Fruit fly (Drosophila melanogaster): ENCODE measurements around the gene Whamy.

DNA sequence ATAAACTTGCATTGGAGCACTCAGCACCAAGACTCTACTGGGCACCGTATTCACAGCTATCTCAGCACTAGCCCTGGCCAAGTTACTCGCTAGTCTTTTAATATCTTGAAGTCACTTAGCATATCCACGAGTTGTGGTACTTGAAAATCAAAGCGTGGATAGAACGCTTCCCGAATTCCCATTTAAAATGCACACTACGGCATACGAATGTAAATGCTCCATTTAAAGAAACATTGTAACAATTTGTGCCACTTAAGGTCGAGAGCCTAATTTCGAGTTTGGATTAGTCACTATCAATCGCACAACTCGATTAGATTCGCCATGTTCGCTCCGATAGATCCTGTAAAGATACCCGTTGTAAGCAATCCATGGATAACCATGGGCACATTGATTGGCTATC, 39.6 kb upstream of the Whamy start, which contains the start of gene eloF:
- TF ChIP-seq Hr39 (GFP tag; optimal IDR thresholded peaks at IDR 0.05) (no peak), Eip93F (GFP tag; optimal IDR thresholded peaks at IDR 0.05) (no peak), net (GFP tag; optimal IDR thresholded peaks at IDR 0.05) (no peak), CG10669 (GFP tag; optimal IDR thresholded peaks at IDR 0.05) (no peak), CG4318 (GFP tag; optimal IDR thresholded peaks at IDR 0.05) (no peak), CG6163 (GFP tag; IDR thresholded peaks at IDR 0.05) (no peak), CG32006 (GFP tag; optimal IDR thresholded peaks at IDR 0.05) (no peak)
